Fruit fly (Drosophila melanogaster) S2 (cell line): ENCODE measurements around the gene comm2.

Source experiments
- CG8478 ChIP-seq: fragments of >200 bp; optimal IDR thresholded peaks from 2 replicates; lab custom pipeline; 2018
- CTCF ChIP-seq, 2 experiments: fragments of >200 bp; optimal IDR thresholded peaks; 2 replicates each; lab custom pipeline; 2018

The comm2 gene

dm6 chr3L:15713932-15714492, 14.4 kb upstream of the comm2 start:
- TF ChIP-seq CTCF (optimal IDR thresholded peaks at IDR 0.05; lab: Kevin White, UChicago) (no peak), CG8478 (no peak)

- TF ChIP-seq CTCF (optimal IDR thresholded peaks at IDR 0.05; lab: Kevin White, UChicago) (no peak), CG8478 (no peak)
These were observed 12.4 kb upstream of the comm2 start for dm6 chr3L:15712063-15712462.

- TF ChIP-seq CTCF (optimal IDR thresholded peaks at IDR 0.05; lab: Kevin White, UChicago), result no peak
- TF ChIP-seq CG8478, result no peak
These were observed 11.5 kb upstream of the comm2 start for dm6 chr3L:15711164-15711563.

- TF ChIP-seq CG8478 (no peak), CTCF (optimal IDR thresholded peaks at IDR 0.05; lab: Kevin White, UChicago) (no peak)
These were observed 10.5 kb upstream of the comm2 start for dm6 chr3L:15710125-15710524.

- TF ChIP-seq CTCF (optimal IDR thresholded peaks at IDR 0.05; lab: Kevin White, UChicago) (no peak), CG8478 (no peak)
These were observed 8.9 kb upstream of the comm2 start for dm6 chr3L:15708579-15708978.

- TF ChIP-seq CTCF (optimal IDR thresholded peaks at IDR 0.05; lab: Kevin White, UChicago), result no peak
- TF ChIP-seq CG8478, result no peak
These were observed 8.5 kb upstream of the comm2 start for dm6 chr3L:15708158-15708557.

- TF ChIP-seq CG8478 (no peak), CTCF (optimal IDR thresholded peaks at IDR 0.05; lab: Kevin White, UChicago) (no peak)
These were observed 6.5 kb upstream of the comm2 start for dm6 chr3L:15706199-15706598.

dm6 chr3L:15704250-15704985, 4.8 kb upstream of the comm2 start:
- no peak for TF ChIP-seq CTCF (optimal IDR thresholded peaks at IDR 0.05; lab: Kevin White, UChicago)
- TF ChIP-seq CG8478, result no peak

dm6 chr3L:15703330-15704119, 3.9 kb upstream of the comm2 start:
- no peak for TF ChIP-seq CTCF (optimal IDR thresholded peaks at IDR 0.05; lab: Kevin White, UChicago)
- no peak for TF ChIP-seq CG8478

- no peak for TF ChIP-seq CTCF (optimal IDR thresholded peaks at IDR 0.05; lab: Kevin White, UChicago)
- TF ChIP-seq CG8478, result no peak
These were observed 2.5 kb upstream of the comm2 start for dm6 chr3L:15702191-15702590.

dm6 chr3L:15700338-15700966, 802 bp upstream of the comm2 start:
- TF ChIP-seq CG8478, result no peak
- TF ChIP-seq CTCF (optimal IDR thresholded peaks at IDR 0.05; lab: Kevin White, UChicago), result no peak

dm6 chr3L:15697916-15698315, 1.7 kb downstream of the comm2 start:
- TF ChIP-seq CTCF (optimal IDR thresholded peaks at IDR 0.05; lab: Kevin White, UChicago), result no peak
- no peak for TF ChIP-seq CG8478

dm6 chr3L:15695195-15695594, 4.5 kb downstream of the comm2 start:
- TF ChIP-seq CTCF (optimal IDR thresholded peaks at IDR 0.05; lab: Kevin White, UChicago) (no peak), CG8478 (no peak)

dm6 chr3L:15694406-15694805, 5.2 kb downstream of the comm2 start:
- TF ChIP-seq CTCF (optimal IDR thresholded peaks at IDR 0.05; lab: Kevin White, UChicago) (no peak), CG8478 (no peak)

- TF ChIP-seq CG8478, result no peak
- TF ChIP-seq CTCF (optimal IDR thresholded peaks at IDR 0.05; lab: Kevin White, UChicago), result no peak
These were observed 6.7 kb downstream of the comm2 start for dm6 chr3L:15692794-15693532.
